Worm (Caenorhabditis elegans) whole organism, L1 larva: ENCODE results near the gene srh-237.

Experiments used
- C04F5.9 ChIP-seq: sonication (generic microtip); optimal IDR thresholded peaks from 2 replicates; lab custom pipeline; 2016; ENCODE audit warnings: missing genetic modification characterization, missing compliant biosample characterization
- F16B12.6 ChIP-seq: fragments of 150-350 bp; optimal IDR thresholded peaks from 2 replicates; lab custom pipeline; 2014; ENCODE audit warnings: missing biosample characterization, missing genetic modification characterization
- ama-1 ChIP-seq: fragments of 150-350 bp; optimal IDR thresholded peaks from 2 replicates; lab custom pipeline; 2014
- ceh-82 ChIP-seq, 3 experiments: fragments of 150-350 bp in 1 of 3; sonication (generic microtip) in 2 of 3; optimal IDR thresholded peaks; 2 replicates each; lab custom pipeline; 2014 to 2017; ENCODE audit warnings: missing biosample characterization in 3 of 3, missing genetic modification characterization in 3 of 3
- ceh-88 ChIP-seq: fragments of 200-800 bp; sonication (Bioruptor generic); IDR thresholded peaks from 2 replicates; pipeline ENCODE4 v1.3.6; 2022; ENCODE audit warnings: missing genetic modification characterization, missing compliant biosample characterization
- dpl-1 ChIP-seq, 3 experiments: fragments of 150-350 bp in 2 of 3; sonication (generic microtip) in 1 of 3; optimal IDR thresholded peaks; 2 replicates each; lab custom pipeline; 2014 to 2017; ENCODE audit warnings: missing biosample characterization in 3 of 3, missing genetic modification characterization in 3 of 3, missing genetic modification reagents in 3 of 3
- dsc-1 ChIP-seq: sonication (generic microtip); optimal IDR thresholded peaks from 2 replicates; lab custom pipeline; 2016; ENCODE audit warnings: mild to moderate bottlenecking, missing genetic modification characterization, missing compliant biosample characterization
- efl-1 ChIP-seq, 4 experiments: fragments of 150-350 bp; optimal IDR thresholded peaks in 3 of 4; peaks in 1 of 4; 1 replicate in 1 of 4; 2 replicates in 3 of 4; lab custom pipeline; 2014; ENCODE audit warnings: missing biosample characterization in 2 of 4, missing genetic modification characterization in 2 of 4, missing genetic modification reagents in 2 of 4
- efl-3 ChIP-seq: fragments of 200-800 bp; sonication (Bioruptor generic); optimal IDR thresholded peaks from 2 replicates; lab custom pipeline; 2018; ENCODE audit warnings: mild to moderate bottlenecking, missing genetic modification characterization, missing compliant biosample characterization
- egl-13 ChIP-seq: sonication (generic microtip); optimal IDR thresholded peaks from 2 replicates; lab custom pipeline; 2016; ENCODE audit warnings: missing genotype, missing genetic modification reagents, missing genetic modification characterization, missing compliant biosample characterization
- egl-27 ChIP-seq, 2 experiments: fragments of 150-350 bp in 1 of 2; sonication (generic microtip); optimal IDR thresholded peaks; 3 replicates each; lab custom pipeline; 2017 to 2018; ENCODE audit warnings: missing biosample characterization in 2 of 2, missing genetic modification characterization in 2 of 2, missing genetic modification reagents in 2 of 2
- elt-2 ChIP-seq: sonication (generic microtip); optimal IDR thresholded peaks from 2 replicates; lab custom pipeline; 2016; ENCODE audit warnings: missing genetic modification characterization, mild to moderate bottlenecking, inconsistent platforms, missing compliant biosample characterization, missing genetic modification reagents
- elt-3 ChIP-seq, 6 experiments: fragments of 150-350 bp in 1 of 6; sonication (generic microtip); optimal IDR thresholded peaks; 2 replicates each; lab custom pipeline; 2017 to 2018; ENCODE audit warnings: missing biosample characterization in 6 of 6, missing genetic modification characterization in 6 of 6, inconsistent platforms in 1 of 6
- fkh-4 ChIP-seq: sonication (generic microtip); optimal IDR thresholded peaks from 2 replicates; lab custom pipeline; 2016; ENCODE audit warnings: missing compliant biosample characterization, missing genetic modification characterization, borderline replicate concordance
- hlh-17 ChIP-seq: fragments of 200-800 bp; sonication (Bioruptor generic); optimal IDR thresholded peaks from 2 replicates; lab custom pipeline; 2018; ENCODE audit warnings: missing genetic modification characterization, mild to moderate bottlenecking, missing compliant biosample characterization, moderate library complexity, borderline replicate concordance
- hpl-2 ChIP-seq: fragments of 150-350 bp; optimal IDR thresholded peaks from 2 replicates; lab custom pipeline; 2014; ENCODE audit warnings: missing biosample characterization, missing genetic modification reagents, missing genetic modification characterization
- irx-1 ChIP-seq: sonication (generic microtip); optimal IDR thresholded peaks from 2 replicates; lab custom pipeline; 2016; ENCODE audit warnings: missing genetic modification characterization, missing compliant biosample characterization
- isw-1 ChIP-seq: fragments of 200-800 bp; sonication (Bioruptor generic); IDR thresholded peaks from 2 replicates; pipeline ENCODE4 v1.3.6; 2022; ENCODE audit warnings: missing genetic modification characterization, missing compliant biosample characterization
- jun-1 ChIP-seq: fragments of 150-350 bp; optimal IDR thresholded peaks from 2 replicates; lab custom pipeline; 2014; ENCODE audit warnings: missing biosample characterization, missing genetic modification reagents, missing genetic modification characterization
- lin-13 ChIP-seq: fragments of 150-350 bp; optimal IDR thresholded peaks from 2 replicates; lab custom pipeline; 2014; ENCODE audit warnings: missing biosample characterization, missing genetic modification reagents, missing genetic modification characterization
- lir-3 ChIP-seq: sonication (generic microtip); optimal IDR thresholded peaks from 2 replicates; lab custom pipeline; 2016; ENCODE audit warnings: mild to moderate bottlenecking, missing genetic modification characterization, moderate library complexity, missing compliant biosample characterization; ENCODE audit not compliant: poor library complexity
- lsy-2 ChIP-seq, 2 experiments: fragments of 150-350 bp; optimal IDR thresholded peaks; 2 replicates each; lab custom pipeline; 2014; ENCODE audit warnings: missing biosample characterization in 2 of 2, missing genetic modification characterization in 2 of 2
- mdl-1 ChIP-seq, 2 experiments: fragments of 150-350 bp; optimal IDR thresholded peaks; 2 replicates each; lab custom pipeline; 2014 to 2017; ENCODE audit warnings: missing biosample characterization in 2 of 2, missing genetic modification characterization in 2 of 2, inconsistent platforms in 1 of 2
- mef-2 ChIP-seq: fragments of 150-350 bp; optimal IDR thresholded peaks from 2 replicates; lab custom pipeline; 2014; ENCODE audit warnings: missing biosample characterization, missing genetic modification characterization
- nhr-12 ChIP-seq: sonication (generic microtip); optimal IDR thresholded peaks from 2 replicates; lab custom pipeline; 2017; ENCODE audit warnings: missing biosample characterization, missing genetic modification characterization
- nhr-19 ChIP-seq: fragments of 200-800 bp; sonication (Bioruptor generic); conservative IDR thresholded peaks from 2 replicates; pipeline ENCODE4 v1.3.6; 2022; ENCODE audit warnings: missing genetic modification characterization, missing compliant biosample characterization
- nhr-20 ChIP-seq: sonication (generic microtip); optimal IDR thresholded peaks from 2 replicates; lab custom pipeline; 2016; ENCODE audit warnings: mild to moderate bottlenecking, missing genetic modification characterization, missing compliant biosample characterization
- nhr-28 ChIP-seq: fragments of 150-350 bp; optimal IDR thresholded peaks from 2 replicates; lab custom pipeline; 2014; ENCODE audit warnings: missing biosample characterization, missing genetic modification characterization
- pag-3 ChIP-seq: sonication (generic microtip); optimal IDR thresholded peaks from 2 replicates; lab custom pipeline; 2017; ENCODE audit warnings: missing genetic modification characterization, mild to moderate bottlenecking, missing compliant biosample characterization, antibody characterized with exemption, borderline replicate concordance; ENCODE audit not compliant: insufficient read depth
- pqm-1 ChIP-seq: sonication (generic microtip); optimal IDR thresholded peaks from 3 replicates; lab custom pipeline; 2017; ENCODE audit warnings: missing biosample characterization, missing genetic modification characterization
- snpc-4 ChIP-seq: fragments of 150-350 bp; optimal IDR thresholded peaks from 2 replicates; lab custom pipeline; 2014; ENCODE audit warnings: missing biosample characterization, missing genetic modification characterization
- snu-23 ChIP-seq: sonication (generic microtip); optimal IDR thresholded peaks from 2 replicates; lab custom pipeline; 2016; ENCODE audit warnings: missing genetic modification characterization, missing compliant biosample characterization
- sptf-1 ChIP-seq: fragments of 150-350 bp; optimal IDR thresholded peaks from 2 replicates; lab custom pipeline; 2014; ENCODE audit warnings: missing biosample characterization, missing genetic modification characterization
- tbx-2 ChIP-seq: sonication (generic microtip); optimal IDR thresholded peaks from 2 replicates; lab custom pipeline; 2016; ENCODE audit warnings: missing genetic modification characterization, missing compliant biosample characterization
- unc-130 ChIP-seq: fragments of 150-350 bp; optimal IDR thresholded peaks from 2 replicates; lab custom pipeline; 2017; ENCODE audit warnings: missing biosample characterization, missing genetic modification characterization, inconsistent platforms
- unc-86 ChIP-seq: sonication (generic microtip); optimal IDR thresholded peaks from 2 replicates; lab custom pipeline; 2016; ENCODE audit warnings: missing genetic modification characterization, missing compliant biosample characterization
- ztf-11 ChIP-seq, 2 experiments: sonication (generic microtip); optimal IDR thresholded peaks; 2 replicates each; lab custom pipeline; 2016 to 2017; ENCODE audit warnings: missing genetic modification characterization in 2 of 2, missing biosample characterization in 1 of 2, missing compliant biosample characterization in 1 of 2
- ztf-4 ChIP-seq: fragments of 150-350 bp; optimal IDR thresholded peaks from 2 replicates; lab custom pipeline; 2014; ENCODE audit warnings: missing biosample characterization, missing genetic modification characterization

srh-237 gene

ce11 chrV:17089931-17090429 is at the start of gene srh-237:
TSS of gene srh-237 (plus strand) at chrV:17090379.
- TF ChIP-seq irx-1 (tag; lab: Kevin White, UChicago) (no peak), efl-3 (GFP tag; lab: Kevin White, UChicago) (no peak), elt-2 (tag; lab: Kevin White, UChicago) (peak; percentile 74), mef-2 (tag; lab: Kevin White, UChicago) (no peak), snu-23 (GFP tag; lab: Kevin White, UChicago) (no peak)
- TF ChIP-seq, all 84 proteins: peak for 1

- TF ChIP-seq sptf-1 (no peak), efl-1 (optimal IDR thresholded peaks at IDR 0.05; lab: Kevin White, UChicago) (no peak), efl-1 (GFP tag; optimal IDR thresholded peaks at IDR 0.05 in 1 of 2; lab: Kevin White, UChicago) (peak in 1 of 2 experiments; percentile 44)
Observed at ce11 chrV:17042263-17042662, 47.9 kb upstream of the srh-237 start, which contains the start of gene hpo-33. TSS of gene hpo-33 (plus strand) at chrV:17042563.

- TF ChIP-seq elt-3 (tag; optimal IDR thresholded peaks at IDR 0.05; lab: Kevin White, UChicago) (no peak), pqm-1 (tag; lab: Kevin White, UChicago) (no peak), ztf-4 (tag; lab: Kevin White, UChicago) (no peak), pag-3 (no peak), efl-1 (optimal IDR thresholded peaks at IDR 0.05; lab: Kevin White, UChicago) (no peak), efl-1 (GFP tag; optimal IDR thresholded peaks at IDR 0.05 in 1 of 2; lab: Kevin White, UChicago) (peak in 1 of 2 experiments; percentile 48)
Observed at ce11 chrV:17044500-17044899, 45.7 kb upstream of the srh-237 start, which contains the start of gene F28B1.2. TSS of gene F28B1.2 (plus strand) at chrV:17044800.

- TF ChIP-seq jun-1, result no peak
- no peak for TF ChIP-seq snpc-4 (tag; lab: Kevin White, UChicago)
- TF ChIP-seq lsy-2 (tag; optimal IDR thresholded peaks at IDR 0.05; lab: Kevin White, UChicago), result no peak
- no peak for TF ChIP-seq nhr-20 (tag; lab: Kevin White, UChicago)
- no peak for TF ChIP-seq ztf-11 (tag; optimal IDR thresholded peaks at IDR 0.05; lab: Kevin White, UChicago)
- TF ChIP-seq fkh-4 (tag; lab: Kevin White, UChicago), result no peak
- TF ChIP-seq ceh-82 (tag; optimal IDR thresholded peaks at IDR 0.05; lab: Kevin White, UChicago), result no peak
- no peak for TF ChIP-seq isw-1 (GFP tag; lab: Robert Waterston, UW)
- no peak for TF ChIP-seq nhr-12
- no peak for TF ChIP-seq lir-3 (tag; lab: Kevin White, UChicago)
- TF ChIP-seq tbx-2 (tag; lab: Kevin White, UChicago), result no peak
- TF ChIP-seq F16B12.6 (tag; lab: Kevin White, UChicago), result no peak
- TF ChIP-seq mef-2 (tag; lab: Kevin White, UChicago), result no peak
Observed at ce11 chrV:17059987-17060386, 30.2 kb upstream of the srh-237 start, which contains the start of gene sri-66. TSS of gene sri-66 (plus strand) at chrV:17060287.

- no peak for TF ChIP-seq elt-2 (tag; lab: Kevin White, UChicago)
- TF ChIP-seq dpl-1 (GFP tag; optimal IDR thresholded peaks at IDR 0.05; lab: Kevin White, UChicago), result no peak
- TF ChIP-seq ama-1 (lab: Kevin White, UChicago), result no peak
- TF ChIP-seq nhr-28 (tag; lab: Kevin White, UChicago), result no peak
- no peak for TF ChIP-seq unc-130 (tag; lab: Kevin White, UChicago)
- no peak for TF ChIP-seq nhr-19 (GFP tag; lab: Robert Waterston, UW)
- no peak for TF ChIP-seq lin-13
- no peak for TF ChIP-seq unc-86
- no peak for TF ChIP-seq nhr-12
- TF ChIP-seq mdl-1 (tag; optimal IDR thresholded peaks at IDR 0.05; lab: Kevin White, UChicago), result no peak
- TF ChIP-seq snpc-4 (tag; lab: Kevin White, UChicago), result no peak
- TF ChIP-seq hlh-17 (GFP tag; lab: Kevin White, UChicago), result no peak
- TF ChIP-seq ceh-88, result no peak
- TF ChIP-seq dsc-1 (tag; lab: Kevin White, UChicago), result no peak
- no peak for TF ChIP-seq C04F5.9 (tag; lab: Kevin White, UChicago)
- TF ChIP-seq egl-27 (tag; optimal IDR thresholded peaks at IDR 0.05; lab: Kevin White, UChicago), result no peak
- no peak for TF ChIP-seq egl-13
- no peak for TF ChIP-seq hpl-2 (GFP tag; lab: Kevin White, UChicago)
- TF ChIP-seq isw-1 (GFP tag; lab: Robert Waterston, UW), result no peak
Observed at ce11 chrV:17061585-17061984, 28.6 kb upstream of the srh-237 start, which contains the start of gene F28B1.9. TSS of gene F28B1.9 (plus strand) at chrV:17061885.
